Worm (Caenorhabditis elegans) whole organism, mixed stage, embryonic: ENCODE results near the gene F30B5.11.

Source experiments
- M03D4.4 ChIP-seq: sonication (generic microtip); optimal IDR thresholded peaks from 2 replicates; lab custom pipeline; 2017; ENCODE audit warnings: mild to moderate bottlenecking, missing genetic modification characterization, missing compliant biosample characterization
- bed-3 ChIP-seq: fragments of 200-800 bp; sonication (Bioruptor generic); optimal IDR thresholded peaks from 3 replicates; lab custom pipeline; 2018; ENCODE audit warnings: mild to moderate bottlenecking, missing genetic modification characterization, moderate library complexity, missing compliant biosample characterization
- blmp-1 ChIP-seq: fragments of 150-350 bp; optimal IDR thresholded peaks from 2 replicates; lab custom pipeline; 2014; ENCODE audit warnings: missing biosample characterization, missing genetic modification characterization
- ceh-39 ChIP-seq: fragments of 150-350 bp; optimal IDR thresholded peaks from 2 replicates; lab custom pipeline; 2014; ENCODE audit warnings: missing biosample characterization, missing genetic modification characterization
- elt-3 ChIP-seq: fragments of 150-350 bp; optimal IDR thresholded peaks from 2 replicates; lab custom pipeline; 2014; ENCODE audit warnings: missing biosample characterization, missing genetic modification characterization
- hlh-1 ChIP-seq: fragments of 150-350 bp; optimal IDR thresholded peaks from 2 replicates; lab custom pipeline; 2014; ENCODE audit warnings: missing biosample characterization, missing genetic modification reagents, missing genetic modification characterization
- lin-13 ChIP-seq: fragments of 150-350 bp; optimal IDR thresholded peaks from 2 replicates; lab custom pipeline; 2014; ENCODE audit warnings: missing biosample characterization, missing genetic modification characterization
- lin-32 ChIP-seq: fragments of 200-800 bp; sonication (Bioruptor generic); optimal IDR thresholded peaks from 2 replicates; lab custom pipeline; 2018; ENCODE audit warnings: mild to moderate bottlenecking, missing genetic modification characterization, missing compliant biosample characterization
- lsy-2 ChIP-seq: fragments of 150-350 bp; optimal IDR thresholded peaks from 2 replicates; lab custom pipeline; 2014; ENCODE audit warnings: missing biosample characterization, missing genetic modification characterization
- mep-1 ChIP-seq: fragments of 150-350 bp; optimal IDR thresholded peaks from 2 replicates; lab custom pipeline; 2017; ENCODE audit warnings: missing biosample characterization, missing genetic modification reagents, missing genetic modification characterization, inconsistent platforms
- nhr-2 ChIP-seq: fragments of 150-350 bp; optimal IDR thresholded peaks from 2 replicates; lab custom pipeline; 2014; ENCODE audit warnings: missing biosample characterization, missing genetic modification characterization
- nhr-237 ChIP-seq: fragments of 150-350 bp; optimal IDR thresholded peaks from 2 replicates; lab custom pipeline; 2014; ENCODE audit warnings: missing biosample characterization, missing genetic modification characterization
- nhr-28 ChIP-seq: fragments of 150-350 bp; optimal IDR thresholded peaks from 2 replicates; lab custom pipeline; 2014; ENCODE audit warnings: missing biosample characterization, missing genetic modification characterization
- pha-4 ChIP-seq: fragments of 150-350 bp; optimal IDR thresholded peaks from 2 replicates; lab custom pipeline; 2018; ENCODE audit warnings: missing biosample characterization, missing genetic modification reagents, missing genetic modification characterization
- sem-2 ChIP-seq: fragments of 200-800 bp; sonication (Bioruptor generic); optimal IDR thresholded peaks from 2 replicates; lab custom pipeline; 2018; ENCODE audit warnings: mild to moderate bottlenecking, missing genetic modification characterization, missing compliant biosample characterization
- sptf-1 ChIP-seq: sonication (generic microtip); optimal IDR thresholded peaks from 2 replicates; lab custom pipeline; 2017; ENCODE audit warnings: mild to moderate bottlenecking, missing genetic modification characterization, moderate library complexity, missing compliant biosample characterization
- tbx-8 ChIP-seq: fragments of 200-800 bp; sonication (Bioruptor generic); optimal IDR thresholded peaks from 2 replicates; lab custom pipeline; 2018; ENCODE audit warnings: mild to moderate bottlenecking, missing genetic modification characterization, moderate library complexity, missing compliant biosample characterization
- ztf-11 ChIP-seq: fragments of 150-350 bp; optimal IDR thresholded peaks from 2 replicates; lab custom pipeline; 2014; ENCODE audit warnings: missing biosample characterization, missing genetic modification characterization

F30B5.11 gene

ce11 chrIV:4173789-4174188 lies 46.1 kb downstream of the F30B5.11 start, which contains the start of gene rnp-3:
TSS of gene rnp-3 (plus strand) at chrIV:4174089.
- no peak for TF ChIP-seq pha-4 (tag; lab: Kevin White, UChicago)
- no peak for TF ChIP-seq blmp-1 (tag; lab: Kevin White, UChicago)
- TF ChIP-seq sptf-1 (tag; lab: Kevin White, UChicago) = no peak
- no peak for TF ChIP-seq M03D4.4 (tag; lab: Kevin White, UChicago)

ce11 chrIV:4172242-4172641 lies 47.6 kb downstream of the F30B5.11 start:
- no peak for TF ChIP-seq lsy-2 (tag; lab: Kevin White, UChicago)
- no peak for TF ChIP-seq ztf-11 (tag; lab: Kevin White, UChicago)
- no peak for TF ChIP-seq lin-13
- TF ChIP-seq elt-3 (tag; lab: Kevin White, UChicago) = no peak
- TF ChIP-seq bed-3 (GFP tag; lab: Kevin White, UChicago) = no peak
- TF ChIP-seq pha-4 (tag; lab: Kevin White, UChicago) = no peak
- no peak for TF ChIP-seq nhr-237 (tag; lab: Kevin White, UChicago)
- no peak for TF ChIP-seq hlh-1 (tag; lab: Kevin White, UChicago)
- no peak for TF ChIP-seq sem-2 (GFP tag; lab: Kevin White, UChicago)
- no peak for TF ChIP-seq nhr-2 (tag; lab: Kevin White, UChicago)
- no peak for TF ChIP-seq nhr-28 (tag; lab: Kevin White, UChicago)
- no peak for TF ChIP-seq lin-32
- TF ChIP-seq ceh-39 (tag; lab: Kevin White, UChicago) = no peak
- TF ChIP-seq mep-1 (tag; lab: Kevin White, UChicago) = no peak

- TF ChIP-seq lsy-2 (tag; lab: Kevin White, UChicago) = peak; percentile 60
- TF ChIP-seq mep-1 (tag; lab: Kevin White, UChicago) = peak; percentile 41
- TF ChIP-seq lin-13 = peak; percentile 4
- no peak for TF ChIP-seq tbx-8 (GFP tag; lab: Kevin White, UChicago)
Observed at ce11 chrIV:4171531-4172163, 48.2 kb downstream of the F30B5.11 start, which contains the start of the genes K08D10.13 and rnp-2. TSS of gene K08D10.13 (minus strand) at chrIV:4171581. TSS of gene rnp-2 (plus strand) at chrIV:4172076.
